Worm (Caenorhabditis elegans) whole organism, L2 larva: ENCODE data around the gene Y43F8B.14.

Experiments
- F13H6.1 ChIP-seq: sonication (generic microtip); optimal IDR thresholded peaks from 2 replicates; lab custom pipeline; 2016; ENCODE audit warnings: missing genetic modification characterization, missing compliant biosample characterization
- R02D3.7 ChIP-seq: fragments of 150-350 bp; optimal IDR thresholded peaks from 2 replicates; lab custom pipeline; 2014; ENCODE audit warnings: missing biosample characterization, missing genetic modification characterization
- Y55F3AM.14 ChIP-seq: fragments of 200-800 bp; sonication (Bioruptor generic); optimal IDR thresholded peaks from 2 replicates; lab custom pipeline; 2018; ENCODE audit warnings: mild to moderate bottlenecking, missing genetic modification characterization, missing compliant biosample characterization
- ZK546.5 ChIP-seq: sonication (generic microtip); optimal IDR thresholded peaks from 2 replicates; lab custom pipeline; 2017; ENCODE audit warnings: missing biosample characterization, missing genetic modification characterization
- alr-1 ChIP-seq: fragments of 150-350 bp; optimal IDR thresholded peaks from 2 replicates; lab custom pipeline; 2014; ENCODE audit warnings: missing biosample characterization, missing genetic modification characterization
- ama-1 ChIP-seq: fragments of 150-350 bp; optimal IDR thresholded peaks from 2 replicates; lab custom pipeline; 2018; ENCODE audit warnings: inconsistent platforms
- blmp-1 ChIP-seq: sonication (generic microtip); optimal IDR thresholded peaks from 2 replicates; lab custom pipeline; 2017; ENCODE audit warnings: missing genetic modification characterization, mild to moderate bottlenecking, missing compliant biosample characterization, antibody characterized with exemption, moderate library complexity; ENCODE audit not compliant: insufficient read depth
- ceh-16 ChIP-seq: fragments of 150-350 bp; optimal IDR thresholded peaks from 2 replicates; lab custom pipeline; 2014; ENCODE audit warnings: missing biosample characterization, missing genetic modification characterization
- ceh-82 ChIP-seq: fragments of 150-350 bp; optimal IDR thresholded peaks from 2 replicates; lab custom pipeline; 2014; ENCODE audit warnings: missing biosample characterization, missing genetic modification characterization
- crh-2 ChIP-seq: sonication (generic microtip); optimal IDR thresholded peaks from 2 replicates; lab custom pipeline; 2017; ENCODE audit warnings: missing biosample characterization, missing genetic modification characterization
- dmd-4 ChIP-seq: sonication (generic microtip); optimal IDR thresholded peaks from 2 replicates; lab custom pipeline; 2017; ENCODE audit warnings: missing biosample characterization, missing genetic modification characterization
- egl-27 ChIP-seq: sonication (generic microtip); optimal IDR thresholded peaks from 3 replicates; lab custom pipeline; 2017; ENCODE audit warnings: missing biosample characterization, missing genetic modification reagents, missing genetic modification characterization
- elt-1 ChIP-seq: fragments of 150-350 bp; optimal IDR thresholded peaks from 2 replicates; lab custom pipeline; 2014; ENCODE audit warnings: missing biosample characterization, missing genetic modification characterization
- fos-1 ChIP-seq: fragments of 150-350 bp; optimal IDR thresholded peaks from 2 replicates; lab custom pipeline; 2014; ENCODE audit warnings: missing biosample characterization, missing genetic modification characterization
- lin-11 ChIP-seq: fragments of 150-350 bp; sonication (generic microtip); optimal IDR thresholded peaks from 2 replicates; lab custom pipeline; 2014; ENCODE audit warnings: missing biosample characterization, missing genetic modification characterization, inconsistent platforms, mixed read lengths
- lin-13 ChIP-seq: fragments of 150-350 bp; optimal IDR thresholded peaks from 2 replicates; lab custom pipeline; 2014; ENCODE audit warnings: missing biosample characterization, missing genetic modification reagents, missing genetic modification characterization
- lsy-2 ChIP-seq, 2 experiments: fragments of 150-350 bp in 1 of 2; sonication (generic microtip) in 1 of 2; optimal IDR thresholded peaks; 2 replicates each; lab custom pipeline; 2014 to 2017; ENCODE audit warnings: missing biosample characterization in 2 of 2, missing genetic modification characterization in 2 of 2
- mab-5 ChIP-seq: fragments of 150-350 bp; optimal IDR thresholded peaks from 2 replicates; lab custom pipeline; 2014; ENCODE audit warnings: missing biosample characterization, missing genetic modification characterization
- mbf-1 ChIP-seq: sonication (generic microtip); optimal IDR thresholded peaks from 2 replicates; lab custom pipeline; 2017; ENCODE audit warnings: missing biosample characterization, missing genetic modification characterization
- mdl-1 ChIP-seq, 2 experiments: fragments of 150-350 bp in 1 of 2; sonication (generic microtip) in 1 of 2; optimal IDR thresholded peaks; 2 replicates each; lab custom pipeline; 2017; ENCODE audit warnings: missing biosample characterization in 2 of 2, missing genetic modification characterization in 2 of 2
- nhr-10 ChIP-seq: sonication (generic microtip); optimal IDR thresholded peaks from 2 replicates; lab custom pipeline; 2017; ENCODE audit warnings: missing biosample characterization, missing genetic modification characterization
- nhr-11 ChIP-seq: fragments of 150-350 bp; optimal IDR thresholded peaks from 2 replicates; lab custom pipeline; 2014; ENCODE audit warnings: missing biosample characterization, missing genetic modification characterization
- nhr-12 ChIP-seq: fragments of 150-350 bp; optimal IDR thresholded peaks from 2 replicates; lab custom pipeline; 2014; ENCODE audit warnings: missing biosample characterization, missing genetic modification characterization
- nhr-129 ChIP-seq: fragments of 150-350 bp; optimal IDR thresholded peaks from 2 replicates; lab custom pipeline; 2014; ENCODE audit warnings: missing biosample characterization, missing genetic modification characterization
- nhr-21 ChIP-seq: fragments of 150-350 bp; optimal IDR thresholded peaks from 2 replicates; lab custom pipeline; 2014; ENCODE audit warnings: missing biosample characterization, missing genetic modification characterization
- nhr-23 ChIP-seq: fragments of 150-350 bp; optimal IDR thresholded peaks from 2 replicates; lab custom pipeline; 2014; ENCODE audit warnings: missing biosample characterization, missing genetic modification reagents, missing genetic modification characterization
- nhr-237 ChIP-seq: fragments of 150-350 bp; optimal IDR thresholded peaks from 2 replicates; lab custom pipeline; 2014; ENCODE audit warnings: missing biosample characterization, missing genetic modification characterization
- nhr-25 ChIP-seq: fragments of 150-350 bp; sonication (generic microtip); optimal IDR thresholded peaks from 3 replicates; lab custom pipeline; 2014; ENCODE audit warnings: missing biosample characterization, missing genetic modification characterization
- sem-4 ChIP-seq: fragments of 150-350 bp; optimal IDR thresholded peaks from 2 replicates; lab custom pipeline; 2014; ENCODE audit warnings: missing biosample characterization, missing genetic modification reagents, missing genetic modification characterization
- sma-3 ChIP-seq: sonication (generic microtip); optimal IDR thresholded peaks from 2 replicates; lab custom pipeline; 2016; ENCODE audit warnings: missing genetic modification reagents, missing genetic modification characterization, missing compliant biosample characterization
- sma-9 ChIP-seq, 2 experiments: fragments of 150-350 bp in 1 of 2; sonication (generic microtip) in 1 of 2; optimal IDR thresholded peaks; 2 replicates each; lab custom pipeline; 2014 to 2016; ENCODE audit warnings: missing genetic modification characterization in 2 of 2, mild to moderate bottlenecking in 1 of 2, missing biosample characterization in 1 of 2, missing compliant biosample characterization in 1 of 2, missing genetic modification reagents in 1 of 2, moderate library complexity in 1 of 2
- snpc-4 ChIP-seq: fragments of 150-350 bp; optimal IDR thresholded peaks from 2 replicates; lab custom pipeline; 2014; ENCODE audit warnings: missing biosample characterization, missing genetic modification characterization
- unc-39 ChIP-seq: fragments of 150-350 bp; optimal IDR thresholded peaks from 2 replicates; lab custom pipeline; 2014; ENCODE audit warnings: missing biosample characterization, missing genetic modification characterization
- unc-55 ChIP-seq: fragments of 150-350 bp; sonication (generic microtip); optimal IDR thresholded peaks from 3 replicates; lab custom pipeline; 2014; ENCODE audit warnings: missing biosample characterization, missing genetic modification reagents, missing genetic modification characterization
- unc-62 ChIP-seq: fragments of 150-350 bp; optimal IDR thresholded peaks from 2 replicates; lab custom pipeline; 2014; ENCODE audit warnings: missing biosample characterization, missing genetic modification reagents, missing genetic modification characterization
- zag-1 ChIP-seq: fragments of 150-350 bp; optimal IDR thresholded peaks from 2 replicates; lab custom pipeline; 2014; ENCODE audit warnings: missing biosample characterization, missing genetic modification characterization
- ztf-1 ChIP-seq: fragments of 200-800 bp; sonication (Bioruptor generic); conservative IDR thresholded peaks from 2 replicates; pipeline ENCODE4 v1.3.6; 2022; ENCODE audit warnings: missing genetic modification characterization, missing compliant biosample characterization
- ztf-4 ChIP-seq: fragments of 150-350 bp; optimal IDR thresholded peaks from 2 replicates; lab custom pipeline; 2014; ENCODE audit warnings: missing biosample characterization, missing genetic modification characterization

Y43F8B.14 gene

ce11 chrV:19455650-19456049 is at the start of gene Y43F8B.14, which contains the start of gene Y43F8B.13:
Gene Y43F8B.14 (minus strand): TSS chrV:19455971.
Gene Y43F8B.13 (plus strand): TSS chrV:19455950.
- TF ChIP-seq egl-27 (no peak), F13H6.1 (tag; lab: Kevin White, UChicago) (no peak), nhr-129 (tag; lab: Kevin White, UChicago) (no peak), nhr-21 (tag; lab: Kevin White, UChicago) (no peak), mbf-1 (tag; lab: Kevin White, UChicago) (no peak), alr-1 (tag; lab: Kevin White, UChicago) (no peak)

ce11 chrV:19502579-19503151 is 46.9 kb upstream of the Y43F8B.14 start, which contains the start of gene Y43F8B.3:
Gene Y43F8B.3 (plus strand): TSS chrV:19503101.
- no peak for TF ChIP-seq mdl-1 (tag; optimal IDR thresholded peaks at IDR 0.05; lab: Kevin White, UChicago)
- no peak for TF ChIP-seq dmd-4 (tag; lab: Kevin White, UChicago)
- no peak for TF ChIP-seq lin-13 (GFP tag; lab: Kevin White, UChicago)
- TF ChIP-seq nhr-12: no peak
- TF ChIP-seq, all 48 proteins: peak for 0

- no peak for TF ChIP-seq lin-13 (GFP tag; lab: Kevin White, UChicago)
- TF ChIP-seq ZK546.5 (tag; lab: Kevin White, UChicago): no peak
- no peak for TF ChIP-seq ceh-82
- TF ChIP-seq lsy-2 (tag; optimal IDR thresholded peaks at IDR 0.05; lab: Kevin White, UChicago): no peak
- TF ChIP-seq lin-11 (tag; lab: Kevin White, UChicago): no peak
- TF ChIP-seq zag-1 (tag; lab: Kevin White, UChicago): no peak
- no peak for TF ChIP-seq snpc-4 (tag; lab: Kevin White, UChicago)
- TF ChIP-seq mab-5 (tag; lab: Kevin White, UChicago): no peak
- no peak for TF ChIP-seq F13H6.1 (tag; lab: Kevin White, UChicago)
- no peak for TF ChIP-seq nhr-11
- no peak for TF ChIP-seq unc-62
- no peak for TF ChIP-seq Y55F3AM.14
- TF ChIP-seq nhr-237: no peak
- TF ChIP-seq unc-39 (tag; lab: Kevin White, UChicago): no peak
- no peak for TF ChIP-seq unc-55 (GFP tag; lab: Kevin White, UChicago)
- no peak for TF ChIP-seq sma-3 (GFP tag; lab: Kevin White, UChicago)
- TF ChIP-seq nhr-10 (tag; lab: Kevin White, UChicago): no peak
- TF ChIP-seq sma-9 (GFP tag; optimal IDR thresholded peaks at IDR 0.05; lab: Kevin White, UChicago): no peak
- no peak for TF ChIP-seq sma-9 (tag; optimal IDR thresholded peaks at IDR 0.05; lab: Kevin White, UChicago)
- TF ChIP-seq nhr-23: no peak
- TF ChIP-seq ztf-4 (tag; lab: Kevin White, UChicago): no peak
Observed at ce11 chrV:19501389-19501788, 45.6 kb upstream of the Y43F8B.14 start.

- no peak for TF ChIP-seq sma-3 (GFP tag; lab: Kevin White, UChicago)
- TF ChIP-seq crh-2 (tag; lab: Kevin White, UChicago): no peak
- no peak for TF ChIP-seq nhr-129 (tag; lab: Kevin White, UChicago)
- no peak for TF ChIP-seq ztf-1
- no peak for TF ChIP-seq nhr-25
- no peak for TF ChIP-seq nhr-12
- no peak for TF ChIP-seq ama-1
- TF ChIP-seq sem-4 (tag; lab: Kevin White, UChicago): no peak
- no peak for TF ChIP-seq ceh-16
- TF ChIP-seq R02D3.7 (tag; lab: Kevin White, UChicago): no peak
- TF ChIP-seq blmp-1: no peak
Observed at ce11 chrV:19497087-19497486, 41.3 kb upstream of the Y43F8B.14 start.

ce11 chrV:19495587-19495986 is 39.8 kb upstream of the Y43F8B.14 start, which contains the start of gene scl-21:
Gene scl-21 (minus strand): TSS chrV:19495687.
- TF ChIP-seq fos-1 (tag; lab: Kevin White, UChicago): no peak
- TF ChIP-seq sem-4 (tag; lab: Kevin White, UChicago): no peak
- no peak for TF ChIP-seq egl-27
- no peak for TF ChIP-seq R02D3.7 (tag; lab: Kevin White, UChicago)
- TF ChIP-seq snpc-4 (tag; lab: Kevin White, UChicago): no peak
- no peak for TF ChIP-seq elt-1 (tag; lab: Kevin White, UChicago)
- no peak for TF ChIP-seq nhr-237
- TF ChIP-seq alr-1 (tag; lab: Kevin White, UChicago): no peak
- no peak for TF ChIP-seq lin-11 (tag; lab: Kevin White, UChicago)
- no peak for TF ChIP-seq ZK546.5 (tag; lab: Kevin White, UChicago)
- no peak for TF ChIP-seq ztf-1
